Worm (Caenorhabditis elegans): ENCODE data around the gene aat-6.

ce11 chrV:11517789-11518188 is 47.3 kb upstream of the aat-6 start, which contains the start of gene C55A6.4:
- TF ChIP-seq nhr-25 (tag; optimal IDR thresholded peaks at IDR 0.05): no peak
- no peak for TF ChIP-seq ztf-4 (tag; optimal IDR thresholded peaks at IDR 0.05)
- TF ChIP-seq sma-9 (GFP tag; optimal IDR thresholded peaks at IDR 0.05): no peak
- TF ChIP-seq sma-9 (tag; optimal IDR thresholded peaks at IDR 0.05): no peak
- TF ChIP-seq blmp-1 (tag; optimal IDR thresholded peaks at IDR 0.05; ENCODE audit: insufficient read depth): no peak
- no peak for TF ChIP-seq lin-11 (tag; optimal IDR thresholded peaks at IDR 0.05)
- TF ChIP-seq mdl-1 (tag; optimal IDR thresholded peaks at IDR 0.05): no peak
- TF ChIP-seq nhr-10 (tag; optimal IDR thresholded peaks at IDR 0.05): no peak
- TF ChIP-seq zag-1 (tag; optimal IDR thresholded peaks at IDR 0.05): no peak
- no peak for TF ChIP-seq Y55F3AM.14 (GFP tag; optimal IDR thresholded peaks at IDR 0.05)

All from whole organism, L2 larva.